Worm (Caenorhabditis elegans) whole organism, L1 larva: ENCODE measurements around the gene dac-1.

Source experiments
- elt-3 ChIP-seq, 6 experiments: fragments of 150-350 bp in 1 of 6; sonication (generic microtip); optimal IDR thresholded peaks; 2 replicates each; lab custom pipeline; 2017 to 2018; ENCODE audit warnings: missing biosample characterization in 6 of 6, missing genetic modification characterization in 6 of 6, inconsistent platforms in 1 of 6
- unc-62 ChIP-seq: fragments of 150-350 bp; optimal IDR thresholded peaks from 2 replicates; lab custom pipeline; 2014; ENCODE audit warnings: missing biosample characterization, missing genetic modification reagents, missing genetic modification characterization
- zag-1 ChIP-seq: fragments of 150-350 bp; optimal IDR thresholded peaks from 2 replicates; lab custom pipeline; 2014; ENCODE audit warnings: missing biosample characterization, missing genetic modification characterization
- zip-4 ChIP-seq: fragments of 200-800 bp; sonication (Bioruptor generic); optimal IDR thresholded peaks from 2 replicates; lab custom pipeline; 2018; ENCODE audit warnings: mild to moderate bottlenecking, missing genetic modification characterization, moderate library complexity, missing compliant biosample characterization

ce11 chrIII:859898-860297 lies 44.0 kb downstream of the dac-1 start, which contains the start of gene exos-4.2:
- TF ChIP-seq zag-1 (no peak), unc-62 (GFP tag; lab: Kevin White, UChicago) (no peak), elt-3 (tag; optimal IDR thresholded peaks at IDR 0.05; lab: Kevin White, UChicago) (no peak), zip-4 (GFP tag; lab: Kevin White, UChicago) (no peak)
